Worm (Caenorhabditis elegans) whole organism, L1 larva: ENCODE results near the gene eif-3.D.

ENCODE experiments used
- F16B12.6 ChIP-seq: fragments of 150-350 bp; optimal IDR thresholded peaks from 2 replicates; lab custom pipeline; 2014; ENCODE audit warnings: missing biosample characterization, missing genetic modification characterization
- Y116A8C.19 ChIP-seq: sonication (generic microtip); optimal IDR thresholded peaks from 2 replicates; lab custom pipeline; 2016; ENCODE audit warnings: missing compliant biosample characterization, missing genetic modification characterization, borderline replicate concordance
- aha-1 ChIP-seq: fragments of 150-350 bp; optimal IDR thresholded peaks from 2 replicates; lab custom pipeline; 2014; ENCODE audit warnings: missing biosample characterization, missing genetic modification characterization
- alr-1 ChIP-seq: fragments of 200-800 bp; sonication (Bioruptor generic); optimal IDR thresholded peaks from 2 replicates; lab custom pipeline; 2018; ENCODE audit warnings: borderline replicate concordance, mild to moderate bottlenecking, missing genetic modification characterization, missing compliant biosample characterization
- ama-1 ChIP-seq: fragments of 150-350 bp; optimal IDR thresholded peaks from 2 replicates; lab custom pipeline; 2014
- blmp-1 ChIP-seq: fragments of 150-350 bp; optimal IDR thresholded peaks from 2 replicates; lab custom pipeline; 2014; ENCODE audit warnings: missing biosample characterization, missing genetic modification characterization
- ceh-88 ChIP-seq: fragments of 200-800 bp; sonication (Bioruptor generic); IDR thresholded peaks from 2 replicates; pipeline ENCODE4 v1.3.6; 2022; ENCODE audit warnings: missing genetic modification characterization, missing compliant biosample characterization
- ceh-90 ChIP-seq: sonication (generic microtip); optimal IDR thresholded peaks from 2 replicates; lab custom pipeline; 2016; ENCODE audit warnings: missing genetic modification characterization, missing compliant biosample characterization
- ces-1 ChIP-seq: fragments of 150-350 bp; optimal IDR thresholded peaks from 2 replicates; lab custom pipeline; 2014; ENCODE audit warnings: missing biosample characterization, missing genetic modification reagents, missing genetic modification characterization
- efl-3 ChIP-seq: fragments of 200-800 bp; sonication (Bioruptor generic); optimal IDR thresholded peaks from 2 replicates; lab custom pipeline; 2018; ENCODE audit warnings: mild to moderate bottlenecking, missing genetic modification characterization, missing compliant biosample characterization
- egl-13 ChIP-seq: sonication (generic microtip); optimal IDR thresholded peaks from 2 replicates; lab custom pipeline; 2016; ENCODE audit warnings: missing genotype, missing genetic modification reagents, missing genetic modification characterization, missing compliant biosample characterization
- egl-27 ChIP-seq, 2 experiments: fragments of 150-350 bp in 1 of 2; sonication (generic microtip); optimal IDR thresholded peaks; 3 replicates each; lab custom pipeline; 2017 to 2018; ENCODE audit warnings: missing biosample characterization in 2 of 2, missing genetic modification characterization in 2 of 2, missing genetic modification reagents in 2 of 2
- elt-2 ChIP-seq: sonication (generic microtip); optimal IDR thresholded peaks from 2 replicates; lab custom pipeline; 2016; ENCODE audit warnings: missing genetic modification characterization, mild to moderate bottlenecking, inconsistent platforms, missing compliant biosample characterization, missing genetic modification reagents
- ets-5 ChIP-seq: fragments of 200-800 bp; sonication (Bioruptor generic); IDR thresholded peaks from 2 replicates; pipeline ENCODE4 v1.3.6; 2022; ENCODE audit warnings: missing genetic modification characterization, missing compliant biosample characterization
- fkh-10 ChIP-seq: sonication (generic microtip); optimal IDR thresholded peaks from 2 replicates; lab custom pipeline; 2017; ENCODE audit warnings: missing biosample characterization, missing genetic modification reagents, missing genetic modification characterization
- fkh-8 ChIP-seq: sonication (generic microtip); optimal IDR thresholded peaks from 2 replicates; lab custom pipeline; 2016; ENCODE audit warnings: mild to moderate bottlenecking, missing genetic modification characterization, missing compliant biosample characterization
- grh-1 ChIP-seq: fragments of 200-800 bp; sonication (Bioruptor generic); IDR thresholded peaks from 2 replicates; pipeline ENCODE4 v1.3.6; 2022; ENCODE audit warnings: missing genetic modification reagents, missing genetic modification characterization, missing compliant biosample characterization
- hlh-17 ChIP-seq: fragments of 200-800 bp; sonication (Bioruptor generic); optimal IDR thresholded peaks from 2 replicates; lab custom pipeline; 2018; ENCODE audit warnings: missing genetic modification characterization, mild to moderate bottlenecking, missing compliant biosample characterization, moderate library complexity, borderline replicate concordance
- isw-1 ChIP-seq: fragments of 200-800 bp; sonication (Bioruptor generic); IDR thresholded peaks from 2 replicates; pipeline ENCODE4 v1.3.6; 2022; ENCODE audit warnings: missing genetic modification characterization, missing compliant biosample characterization
- lin-13 ChIP-seq: fragments of 150-350 bp; optimal IDR thresholded peaks from 2 replicates; lab custom pipeline; 2014; ENCODE audit warnings: missing biosample characterization, missing genetic modification reagents, missing genetic modification characterization
- lin-14 ChIP-seq: fragments of 200-800 bp; sonication (Bioruptor generic); optimal IDR thresholded peaks from 2 replicates; lab custom pipeline; 2018; ENCODE audit warnings: mild to moderate bottlenecking, missing genetic modification characterization, moderate library complexity, missing compliant biosample characterization
- lin-35 ChIP-seq, 2 experiments: fragments of 150-350 bp; optimal IDR thresholded peaks; 2 replicates each; lab custom pipeline; 2014; ENCODE audit warnings: missing biosample characterization in 2 of 2, missing genetic modification characterization in 2 of 2, missing genetic modification reagents in 2 of 2
- lin-39 ChIP-seq: fragments of 150-350 bp; optimal IDR thresholded peaks from 2 replicates; lab custom pipeline; 2014; ENCODE audit warnings: missing biosample characterization, missing genetic modification reagents, missing genetic modification characterization
- lsy-2 ChIP-seq, 2 experiments: fragments of 150-350 bp; optimal IDR thresholded peaks; 2 replicates each; lab custom pipeline; 2014; ENCODE audit warnings: missing biosample characterization in 2 of 2, missing genetic modification characterization in 2 of 2
- mdl-1 ChIP-seq, 2 experiments: fragments of 150-350 bp; optimal IDR thresholded peaks; 2 replicates each; lab custom pipeline; 2014 to 2017; ENCODE audit warnings: missing biosample characterization in 2 of 2, missing genetic modification characterization in 2 of 2, inconsistent platforms in 1 of 2
- mep-1 ChIP-seq: fragments of 150-350 bp; optimal IDR thresholded peaks from 2 replicates; lab custom pipeline; 2014; ENCODE audit warnings: missing biosample characterization, missing genetic modification characterization
- nhr-11 ChIP-seq: fragments of 150-350 bp; optimal IDR thresholded peaks from 2 replicates; lab custom pipeline; 2014; ENCODE audit warnings: missing biosample characterization, missing genetic modification characterization
- nhr-20 ChIP-seq: sonication (generic microtip); optimal IDR thresholded peaks from 2 replicates; lab custom pipeline; 2016; ENCODE audit warnings: mild to moderate bottlenecking, missing genetic modification characterization, missing compliant biosample characterization
- nhr-47 ChIP-seq: sonication (generic microtip); optimal IDR thresholded peaks from 2 replicates; lab custom pipeline; 2016; ENCODE audit warnings: mild to moderate bottlenecking, missing genetic modification characterization, moderate library complexity, missing compliant biosample characterization
- nhr-71 ChIP-seq: sonication (generic microtip); optimal IDR thresholded peaks from 2 replicates; lab custom pipeline; 2016; ENCODE audit warnings: mild to moderate bottlenecking, missing genetic modification characterization, moderate library complexity, missing compliant biosample characterization
- nhr-77 ChIP-seq: fragments of 150-350 bp; optimal IDR thresholded peaks from 2 replicates; lab custom pipeline; 2014; ENCODE audit warnings: missing biosample characterization, missing genetic modification characterization
- nhr-84 ChIP-seq: sonication (generic microtip); optimal IDR thresholded peaks from 2 replicates; lab custom pipeline; 2017; ENCODE audit warnings: missing biosample characterization, missing genetic modification characterization
- nhr-85 ChIP-seq: sonication (generic microtip); peaks from one replicate; lab custom pipeline; 2016; ENCODE audit warnings: missing genetic modification characterization, inconsistent platforms, missing compliant biosample characterization
- nhr-90 ChIP-seq: sonication (generic microtip); optimal IDR thresholded peaks from 2 replicates; lab custom pipeline; 2016; ENCODE audit warnings: mild to moderate bottlenecking, missing genetic modification characterization, missing compliant biosample characterization; ENCODE audit not compliant: poor library complexity
- pag-3 ChIP-seq: sonication (generic microtip); optimal IDR thresholded peaks from 2 replicates; lab custom pipeline; 2017; ENCODE audit warnings: missing genetic modification characterization, mild to moderate bottlenecking, missing compliant biosample characterization, antibody characterized with exemption, borderline replicate concordance; ENCODE audit not compliant: insufficient read depth
- pqm-1 ChIP-seq: sonication (generic microtip); optimal IDR thresholded peaks from 3 replicates; lab custom pipeline; 2017; ENCODE audit warnings: missing biosample characterization, missing genetic modification characterization
- skn-1 ChIP-seq: fragments of 150-350 bp; optimal IDR thresholded peaks from 2 replicates; lab custom pipeline; 2014; ENCODE audit warnings: missing biosample characterization, missing genetic modification characterization
- snu-23 ChIP-seq: sonication (generic microtip); optimal IDR thresholded peaks from 2 replicates; lab custom pipeline; 2016; ENCODE audit warnings: missing genetic modification characterization, missing compliant biosample characterization
- sptf-1 ChIP-seq: fragments of 150-350 bp; optimal IDR thresholded peaks from 2 replicates; lab custom pipeline; 2014; ENCODE audit warnings: missing biosample characterization, missing genetic modification characterization
- sup-37 ChIP-seq: fragments of 200-800 bp; sonication (Bioruptor generic); optimal IDR thresholded peaks from 2 replicates; lab custom pipeline; 2018; ENCODE audit warnings: mild to moderate bottlenecking, missing genetic modification characterization, missing compliant biosample characterization
- tbx-2 ChIP-seq: sonication (generic microtip); optimal IDR thresholded peaks from 2 replicates; lab custom pipeline; 2016; ENCODE audit warnings: missing genetic modification characterization, missing compliant biosample characterization
- unc-30 ChIP-seq: sonication (generic microtip); optimal IDR thresholded peaks from 2 replicates; lab custom pipeline; 2017; ENCODE audit warnings: missing biosample characterization, missing genetic modification characterization
- vab-15 ChIP-seq: sonication (generic microtip); optimal IDR thresholded peaks from 2 replicates; lab custom pipeline; 2017; ENCODE audit warnings: missing genotype, mild to moderate bottlenecking, missing genetic modification characterization, missing compliant biosample characterization
- xbp-1 ChIP-seq: sonication (generic microtip); optimal IDR thresholded peaks from 2 replicates; lab custom pipeline; 2016; ENCODE audit warnings: missing genetic modification characterization, missing compliant biosample characterization
- zag-1 ChIP-seq: fragments of 150-350 bp; optimal IDR thresholded peaks from 2 replicates; lab custom pipeline; 2014; ENCODE audit warnings: missing biosample characterization, missing genetic modification characterization
- zip-4 ChIP-seq: fragments of 200-800 bp; sonication (Bioruptor generic); optimal IDR thresholded peaks from 2 replicates; lab custom pipeline; 2018; ENCODE audit warnings: mild to moderate bottlenecking, missing genetic modification characterization, moderate library complexity, missing compliant biosample characterization
- ztf-11 ChIP-seq, 2 experiments: sonication (generic microtip); optimal IDR thresholded peaks; 2 replicates each; lab custom pipeline; 2016 to 2017; ENCODE audit warnings: missing genetic modification characterization in 2 of 2, missing biosample characterization in 1 of 2, missing compliant biosample characterization in 1 of 2
- ztf-4 ChIP-seq: fragments of 150-350 bp; optimal IDR thresholded peaks from 2 replicates; lab custom pipeline; 2014; ENCODE audit warnings: missing biosample characterization, missing genetic modification characterization

The eif-3.D gene

DNA sequence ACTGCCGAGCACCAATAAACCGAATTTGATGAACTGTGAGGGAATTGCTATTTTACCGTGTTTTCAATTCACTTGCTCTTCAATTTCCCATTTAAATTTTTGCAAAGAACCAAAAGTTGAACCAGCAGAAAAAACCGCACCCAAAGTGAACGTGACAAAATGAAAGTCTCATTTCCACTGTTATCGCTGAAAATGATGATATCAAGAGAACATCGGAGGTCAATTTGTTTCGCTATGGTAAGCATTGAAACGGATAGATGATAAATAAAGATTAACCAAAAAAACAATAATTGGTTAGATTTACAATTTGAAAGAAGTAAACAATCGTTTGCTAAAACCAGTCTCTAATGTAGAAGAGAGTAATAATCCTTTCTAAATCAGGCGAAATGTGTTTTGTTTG, 45.8 kb downstream of the eif-3.D start:
- TF ChIP-seq egl-13 (no peak), nhr-85 (peak; percentile 51), lin-35 (GFP tag; optimal IDR thresholded peaks at IDR 0.05; lab: Kevin White, UChicago) (no peak), blmp-1 (peak; percentile 31), mep-1 (tag; lab: Kevin White, UChicago) (no peak)
- TF ChIP-seq, all 84 proteins: peak for 2

DNA sequence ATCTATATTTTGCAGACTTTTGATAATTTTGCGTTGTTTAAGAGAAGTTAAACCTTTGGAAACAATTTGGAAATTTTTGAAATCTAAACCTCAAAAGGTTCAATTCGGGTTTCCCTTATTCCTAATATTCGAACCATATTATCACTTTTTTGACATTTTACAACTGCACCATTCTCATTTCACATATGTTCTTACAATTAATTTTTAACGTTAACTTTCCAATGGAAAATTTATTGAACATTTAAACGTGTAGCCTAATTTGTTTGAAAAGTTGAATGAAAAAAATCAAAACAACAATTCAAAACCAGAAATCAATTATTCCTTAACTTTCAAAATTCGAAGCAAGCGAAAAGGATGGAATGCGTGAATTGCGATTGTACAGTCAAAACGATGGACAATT, 47.4 kb downstream of the eif-3.D start, which contains the start of gene ZK637.12:
Gene ZK637.12 (plus strand): TSS at position 301 of the 400 bp plus-strand sequence.
- TF ChIP-seq ztf-4 (no peak), elt-2 (tag; lab: Kevin White, UChicago) (no peak)

DNA sequence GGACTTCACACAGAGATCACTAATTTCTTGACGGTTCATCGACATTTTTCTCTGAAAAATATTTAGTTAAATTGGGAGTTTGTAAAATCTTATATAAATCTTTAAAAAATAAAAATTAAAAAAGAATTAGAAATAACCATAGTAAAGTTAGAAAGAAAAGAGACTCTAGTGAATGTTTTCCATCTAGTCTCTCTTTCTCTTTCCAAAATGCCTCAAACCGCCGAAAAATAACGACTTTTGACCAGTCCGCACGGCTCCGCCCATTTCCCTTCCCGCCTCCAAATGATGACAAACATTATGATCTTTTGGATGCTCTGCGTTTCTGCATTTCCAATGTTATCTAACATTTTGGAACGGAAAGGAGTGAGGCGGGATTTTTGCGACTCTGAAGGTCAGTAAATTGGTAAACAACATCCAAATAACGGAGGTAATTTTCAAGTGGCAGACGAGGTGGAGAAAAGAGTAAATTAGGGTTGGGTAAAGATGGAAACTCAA, 48.1 kb downstream of the eif-3.D start, which contains the start of gene glb-1:
Gene glb-1 (minus strand): TSS at position 51 of the 495 bp plus-strand sequence.
- no peak for TF ChIP-seq alr-1
- no peak for TF ChIP-seq grh-1 (GFP tag; lab: Robert Waterston, UW)
- peak; percentile 30 for TF ChIP-seq snu-23 (GFP tag; lab: Kevin White, UChicago)
- no peak for TF ChIP-seq mdl-1 (tag; optimal IDR thresholded peaks at IDR 0.05; lab: Kevin White, UChicago)
- no peak for TF ChIP-seq nhr-11 (tag; lab: Kevin White, UChicago)
- TF ChIP-seq pqm-1 (tag; lab: Kevin White, UChicago) = no peak
- no peak for TF ChIP-seq ama-1 (lab: Kevin White, UChicago)
- TF ChIP-seq skn-1 (tag; lab: Kevin White, UChicago) = peak; percentile 85
- no peak for TF ChIP-seq egl-27 (tag; optimal IDR thresholded peaks at IDR 0.05; lab: Kevin White, UChicago)
- TF ChIP-seq isw-1 = no peak
- TF ChIP-seq ets-5 = no peak
- peak; percentile 72 for TF ChIP-seq lin-14 (GFP tag; lab: Kevin White, UChicago)
- peak; percentile 17 for TF ChIP-seq lsy-2 (tag; optimal IDR thresholded peaks at IDR 0.05; lab: Kevin White, UChicago)
- TF ChIP-seq nhr-71 = peak; percentile 3
- peak; percentile 67 for TF ChIP-seq nhr-20
- no peak for TF ChIP-seq lin-39 (tag; lab: Kevin White, UChicago)
- no peak for TF ChIP-seq sptf-1 (tag; lab: Kevin White, UChicago)
- peak; percentile 69 for TF ChIP-seq blmp-1
- no peak for TF ChIP-seq lin-13 (GFP tag; lab: Kevin White, UChicago)
- no peak for TF ChIP-seq xbp-1 (tag; lab: Kevin White, UChicago)
- no peak for TF ChIP-seq ztf-4
- TF ChIP-seq vab-15 (tag; lab: Kevin White, UChicago) = no peak
- TF ChIP-seq pag-3 (tag; lab: Kevin White, UChicago) = no peak
- TF ChIP-seq elt-2 (tag; lab: Kevin White, UChicago) = no peak
- TF ChIP-seq fkh-10 (GFP tag; lab: Kevin White, UChicago) = no peak
- TF ChIP-seq zag-1 = no peak
- no peak for TF ChIP-seq ceh-88 (GFP tag; lab: Robert Waterston, UW)
- TF ChIP-seq ces-1 = no peak
- TF ChIP-seq nhr-77 (tag; lab: Kevin White, UChicago) = no peak
- no peak for TF ChIP-seq zip-4 (GFP tag; lab: Kevin White, UChicago)
- TF ChIP-seq unc-30 = no peak
- TF ChIP-seq nhr-47 = no peak
- TF ChIP-seq Y116A8C.19 (tag; lab: Kevin White, UChicago) = no peak
- no peak for TF ChIP-seq nhr-90
- no peak for TF ChIP-seq F16B12.6
- peak; percentile 81 for TF ChIP-seq nhr-85
- peak; percentile 35 for TF ChIP-seq mep-1 (tag; lab: Kevin White, UChicago)
- no peak for TF ChIP-seq efl-3 (GFP tag; lab: Kevin White, UChicago)
- no peak for TF ChIP-seq sup-37
- no peak for TF ChIP-seq hlh-17 (GFP tag; lab: Kevin White, UChicago)
- no peak for TF ChIP-seq aha-1 (tag; lab: Kevin White, UChicago)
- TF ChIP-seq lin-35 (GFP tag; optimal IDR thresholded peaks at IDR 0.05; lab: Kevin White, UChicago) = no peak
- no peak for TF ChIP-seq ceh-90
- TF ChIP-seq ztf-11 (tag; optimal IDR thresholded peaks at IDR 0.05; lab: Kevin White, UChicago) = no peak
- no peak for TF ChIP-seq fkh-8 (tag; lab: Kevin White, UChicago)
- no peak for TF ChIP-seq nhr-84
- TF ChIP-seq tbx-2 (tag; lab: Kevin White, UChicago) = no peak
